Worm (Caenorhabditis elegans) whole organism, midembryonic: ENCODE results near the gene actl-1.

ENCODE experiments used
- T22C8.4 ChIP-seq: fragments of 200-800 bp; sonication (Bioruptor generic); IDR thresholded peaks from 2 replicates; pipeline ENCODE4 v1.3.6; 2022; ENCODE audit warnings: missing genetic modification characterization, missing compliant biosample characterization
- cog-1 ChIP-seq: sonication (generic microtip); optimal IDR thresholded peaks from 2 replicates; lab custom pipeline; 2016; ENCODE audit warnings: missing genetic modification characterization, missing compliant biosample characterization
- flt-1 ChIP-seq: fragments of 200-800 bp; sonication (Bioruptor generic); IDR thresholded peaks from 2 replicates; pipeline ENCODE4 v1.3.6; 2022; ENCODE audit warnings: missing genetic modification characterization, missing compliant biosample characterization
- klf-2 ChIP-seq: fragments of 200-800 bp; sonication (Bioruptor generic); conservative IDR thresholded peaks from 2 replicates; pipeline ENCODE4 v1.3.6; 2022; ENCODE audit warnings: missing genetic modification reagents, missing genetic modification characterization, missing compliant biosample characterization
- med-1 ChIP-seq: sonication (generic microtip); optimal IDR thresholded peaks from 2 replicates; lab custom pipeline; 2017; ENCODE audit warnings: missing genetic modification characterization, mild to moderate bottlenecking, missing compliant biosample characterization, antibody characterized with exemption, missing genetic modification reagents; ENCODE audit not compliant: insufficient read depth
- ref-1 ChIP-seq: fragments of 200-800 bp; sonication (Bioruptor generic); conservative IDR thresholded peaks from 2 replicates; pipeline ENCODE4 v1.3.6; 2022; ENCODE audit warnings: missing genetic modification reagents, missing genetic modification characterization, missing compliant biosample characterization
- tab-1 ChIP-seq: fragments of 200-800 bp; sonication (Bioruptor generic); IDR thresholded peaks from 2 replicates; pipeline ENCODE4 v1.3.6; 2022; ENCODE audit warnings: missing genetic modification characterization, missing compliant biosample characterization
- ztf-23 ChIP-seq: fragments of 200-800 bp; sonication (Bioruptor generic); IDR thresholded peaks from 2 replicates; pipeline ENCODE4 v1.3.6; 2022; ENCODE audit warnings: missing genetic modification reagents, missing genetic modification characterization, missing compliant biosample characterization
- ztf-29 ChIP-seq: fragments of 200-800 bp; sonication (Bioruptor generic); IDR thresholded peaks from 2 replicates; pipeline ENCODE4 v1.3.6; 2022; ENCODE audit warnings: missing genetic modification reagents, missing genetic modification characterization, missing compliant biosample characterization

The actl-1 gene

DNA sequence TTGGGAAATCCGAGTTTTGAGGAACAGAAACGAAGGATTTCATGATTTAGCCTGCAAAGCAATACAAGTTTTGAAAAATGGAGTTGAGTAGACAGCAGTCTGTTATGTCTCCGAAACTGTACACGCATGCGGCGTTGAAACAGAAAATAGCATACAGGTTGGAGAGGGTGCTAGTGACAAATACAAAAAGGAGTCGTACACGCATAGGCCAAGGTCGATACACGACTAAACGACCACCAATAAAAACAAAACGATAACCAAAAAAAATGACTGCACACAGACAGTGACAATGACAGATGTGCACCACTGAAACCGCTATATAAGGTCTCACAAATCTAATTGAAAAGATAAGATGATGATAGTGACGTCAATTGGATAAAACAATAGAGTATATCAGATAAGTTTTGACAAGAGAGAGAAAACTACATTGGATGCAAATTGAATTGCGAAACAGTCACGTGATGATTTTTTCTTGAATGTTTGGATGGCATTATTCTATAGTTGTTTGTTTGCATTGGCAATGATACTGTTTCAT, 50.7 kb downstream of the actl-1 start, which contains the start of gene fah-1:
Gene fah-1, minus strand, starts transcription at position 51 of the 535 bp plus-strand sequence.
- TF ChIP-seq klf-2 (GFP tag; lab: Robert Waterston, UW) (no peak), T22C8.4 (no peak), med-1 (GFP tag; lab: Kevin White, UChicago) (no peak), ref-1 (GFP tag; lab: Robert Waterston, UW) (no peak), cog-1 (no peak), ztf-29 (GFP tag; lab: Robert Waterston, UW) (no peak), flt-1 (GFP tag; lab: Robert Waterston, UW) (no peak), tab-1 (GFP tag; lab: Robert Waterston, UW) (no peak), ztf-23 (GFP tag; lab: Robert Waterston, UW) (no peak)
